Worm (Caenorhabditis elegans) whole organism, mixed stage, embryonic: ENCODE data around the gene srz-97.

ENCODE experiments used
- bed-3 ChIP-seq: fragments of 200-800 bp; sonication (Bioruptor generic); optimal IDR thresholded peaks from 3 replicates; lab custom pipeline; 2018; ENCODE audit warnings: mild to moderate bottlenecking, missing genetic modification characterization, moderate library complexity, missing compliant biosample characterization
- blmp-1 ChIP-seq: fragments of 150-350 bp; optimal IDR thresholded peaks from 2 replicates; lab custom pipeline; 2014; ENCODE audit warnings: missing biosample characterization, missing genetic modification characterization
- ceh-39 ChIP-seq: fragments of 150-350 bp; optimal IDR thresholded peaks from 2 replicates; lab custom pipeline; 2014; ENCODE audit warnings: missing biosample characterization, missing genetic modification characterization
- ceh-43 ChIP-seq: fragments of 200-800 bp; sonication (Bioruptor generic); optimal IDR thresholded peaks from 2 replicates; lab custom pipeline; 2018; ENCODE audit warnings: mild to moderate bottlenecking, missing genetic modification characterization, moderate library complexity, missing compliant biosample characterization
- ceh-83 ChIP-seq: fragments of 200-800 bp; sonication (Bioruptor generic); optimal IDR thresholded peaks from 2 replicates; lab custom pipeline; 2018; ENCODE audit warnings: mild to moderate bottlenecking, missing genetic modification characterization, missing compliant biosample characterization
- ces-1 ChIP-seq: fragments of 150-350 bp; optimal IDR thresholded peaks from 2 replicates; lab custom pipeline; 2014; ENCODE audit warnings: missing biosample characterization, missing genetic modification reagents, missing genetic modification characterization
- cnd-1 ChIP-seq: fragments of 200-800 bp; sonication (Bioruptor generic); optimal IDR thresholded peaks from 2 replicates; lab custom pipeline; 2018; ENCODE audit warnings: mild to moderate bottlenecking, missing genetic modification characterization, missing compliant biosample characterization
- drap-1 ChIP-seq: fragments of 200-800 bp; sonication (Bioruptor generic); optimal IDR thresholded peaks from 3 replicates; lab custom pipeline; 2018; ENCODE audit warnings: mild to moderate bottlenecking, missing genetic modification characterization, missing compliant biosample characterization
- elt-1 ChIP-seq: sonication (generic microtip); optimal IDR thresholded peaks from 2 replicates; lab custom pipeline; 2017; ENCODE audit warnings: missing genetic modification characterization, mild to moderate bottlenecking, missing compliant biosample characterization, antibody characterized with exemption, moderate library complexity, borderline replicate concordance; ENCODE audit not compliant: insufficient read depth
- flh-1 ChIP-seq: fragments of 200-800 bp; sonication (Bioruptor generic); optimal IDR thresholded peaks from 2 replicates; lab custom pipeline; 2018; ENCODE audit warnings: mild to moderate bottlenecking, missing genetic modification characterization, moderate library complexity, missing compliant biosample characterization
- hlh-1 ChIP-seq: fragments of 150-350 bp; optimal IDR thresholded peaks from 2 replicates; lab custom pipeline; 2014; ENCODE audit warnings: missing biosample characterization, missing genetic modification reagents, missing genetic modification characterization
- lin-13 ChIP-seq: fragments of 150-350 bp; optimal IDR thresholded peaks from 2 replicates; lab custom pipeline; 2014; ENCODE audit warnings: missing biosample characterization, missing genetic modification characterization
- lin-32 ChIP-seq: fragments of 200-800 bp; sonication (Bioruptor generic); optimal IDR thresholded peaks from 2 replicates; lab custom pipeline; 2018; ENCODE audit warnings: mild to moderate bottlenecking, missing genetic modification characterization, missing compliant biosample characterization
- mab-5 ChIP-seq: fragments of 150-350 bp; optimal IDR thresholded peaks from 2 replicates; lab custom pipeline; 2014; ENCODE audit warnings: missing biosample characterization, missing genetic modification characterization
- mls-2 ChIP-seq: sonication (generic microtip); optimal IDR thresholded peaks from 2 replicates; lab custom pipeline; 2016; ENCODE audit warnings: mild to moderate bottlenecking, missing genetic modification characterization, moderate library complexity, missing compliant biosample characterization
- nhr-12 ChIP-seq: fragments of 150-350 bp; optimal IDR thresholded peaks from 2 replicates; lab custom pipeline; 2014; ENCODE audit warnings: missing biosample characterization, missing genetic modification characterization
- nhr-2 ChIP-seq: fragments of 150-350 bp; optimal IDR thresholded peaks from 2 replicates; lab custom pipeline; 2014; ENCODE audit warnings: missing biosample characterization, missing genetic modification characterization
- nhr-237 ChIP-seq: fragments of 150-350 bp; optimal IDR thresholded peaks from 2 replicates; lab custom pipeline; 2014; ENCODE audit warnings: missing biosample characterization, missing genetic modification characterization
- nhr-28 ChIP-seq: fragments of 150-350 bp; optimal IDR thresholded peaks from 2 replicates; lab custom pipeline; 2014; ENCODE audit warnings: missing biosample characterization, missing genetic modification characterization
- nhr-76 ChIP-seq: sonication (generic microtip); optimal IDR thresholded peaks from 2 replicates; lab custom pipeline; 2017; ENCODE audit warnings: missing biosample characterization, missing genetic modification characterization
- pha-4 ChIP-seq: fragments of 150-350 bp; optimal IDR thresholded peaks from 2 replicates; lab custom pipeline; 2018; ENCODE audit warnings: missing biosample characterization, missing genetic modification reagents, missing genetic modification characterization
- sem-2 ChIP-seq: fragments of 200-800 bp; sonication (Bioruptor generic); optimal IDR thresholded peaks from 2 replicates; lab custom pipeline; 2018; ENCODE audit warnings: mild to moderate bottlenecking, missing genetic modification characterization, missing compliant biosample characterization
- snpc-4 ChIP-seq: fragments of 150-350 bp; optimal IDR thresholded peaks from 2 replicates; lab custom pipeline; 2014; ENCODE audit warnings: missing biosample characterization, missing genetic modification characterization
- tbx-8 ChIP-seq: fragments of 200-800 bp; sonication (Bioruptor generic); optimal IDR thresholded peaks from 2 replicates; lab custom pipeline; 2018; ENCODE audit warnings: mild to moderate bottlenecking, missing genetic modification characterization, moderate library complexity, missing compliant biosample characterization
- unc-120 ChIP-seq: sonication (generic microtip); optimal IDR thresholded peaks from 2 replicates; lab custom pipeline; 2017; ENCODE audit warnings: missing genetic modification characterization, missing compliant biosample characterization; ENCODE audit not compliant: poor library complexity, severe bottlenecking
- unc-39 ChIP-seq: fragments of 150-350 bp; optimal IDR thresholded peaks from 2 replicates; lab custom pipeline; 2014; ENCODE audit warnings: missing biosample characterization, missing genetic modification characterization
- zip-8 ChIP-seq: fragments of 150-350 bp; optimal IDR thresholded peaks from 2 replicates; lab custom pipeline; 2014; ENCODE audit warnings: missing biosample characterization, missing genetic modification characterization

The srz-97 gene

DNA sequence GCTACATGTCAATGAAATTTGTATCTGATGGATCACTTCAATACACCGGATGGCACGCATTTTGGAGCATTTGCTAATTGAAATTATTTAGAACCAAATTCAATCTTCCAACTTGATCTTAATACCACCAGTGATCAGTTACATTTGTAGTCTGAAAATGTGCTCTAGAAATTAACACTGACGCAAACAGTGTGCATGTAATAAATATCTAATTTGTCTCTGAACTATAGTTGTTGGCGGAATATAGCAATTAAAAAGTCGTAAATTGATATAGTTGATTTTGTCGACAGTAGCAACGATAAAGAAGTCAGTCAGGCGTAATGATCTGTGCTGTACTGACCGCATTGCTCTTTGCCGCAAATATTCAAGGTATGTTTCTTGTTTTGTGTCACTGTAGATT lies 4.2 kb upstream of the srz-97 start, which contains the start of gene clec-227:
Gene clec-227 (plus strand): TSS at position 301 of the 400 bp plus-strand sequence.
- TF ChIP-seq nhr-237 (tag; lab: Kevin White, UChicago) = no peak
- no peak for TF ChIP-seq nhr-76 (tag; lab: Kevin White, UChicago)
- no peak for TF ChIP-seq hlh-1 (tag; lab: Kevin White, UChicago)
- TF ChIP-seq tbx-8 (GFP tag; lab: Kevin White, UChicago) = no peak
- no peak for TF ChIP-seq bed-3
- TF ChIP-seq mab-5 (tag; lab: Kevin White, UChicago) = no peak
- no peak for TF ChIP-seq ceh-83 (GFP tag; lab: Kevin White, UChicago)
- no peak for TF ChIP-seq pha-4 (tag; lab: Kevin White, UChicago)
- no peak for TF ChIP-seq mls-2
- no peak for TF ChIP-seq flh-1 (GFP tag; lab: Kevin White, UChicago)
- no peak for TF ChIP-seq ces-1 (GFP tag; lab: Kevin White, UChicago)
- TF ChIP-seq nhr-12 (tag; lab: Kevin White, UChicago) = no peak
- no peak for TF ChIP-seq lin-13 (tag; lab: Kevin White, UChicago)
- TF ChIP-seq snpc-4 (tag; lab: Kevin White, UChicago) = no peak
- TF ChIP-seq ceh-43 = no peak
- no peak for TF ChIP-seq nhr-28 (tag; lab: Kevin White, UChicago)
- no peak for TF ChIP-seq cnd-1 (tag; lab: Kevin White, UChicago)
- TF ChIP-seq nhr-2 (tag; lab: Kevin White, UChicago) = no peak
- no peak for TF ChIP-seq unc-120
- TF ChIP-seq sem-2 = no peak

DNA sequence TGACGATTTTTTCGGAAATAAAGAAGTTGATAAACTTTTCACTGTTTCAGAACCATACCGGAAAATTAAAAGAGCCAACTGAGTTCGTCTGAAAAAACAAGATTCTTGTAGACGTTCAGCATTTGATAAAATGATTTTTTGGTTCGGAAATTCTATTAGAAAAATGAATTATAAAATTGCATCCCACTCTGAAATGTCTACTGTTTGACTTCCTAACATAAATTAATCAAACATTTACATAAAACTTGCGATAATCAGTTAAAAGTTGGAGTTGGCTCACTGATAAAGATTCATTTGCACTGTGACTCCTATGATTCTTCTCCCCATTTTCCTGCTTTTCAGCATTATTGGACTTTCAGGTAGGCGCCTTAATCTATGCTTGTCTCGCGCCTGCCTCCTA lies 885 bp upstream of the srz-97 start, which contains the start of gene clec-57:
Gene clec-57 (plus strand): TSS at position 301 of the 400 bp plus-strand sequence.
- TF ChIP-seq pha-4 (tag; lab: Kevin White, UChicago) (no peak), mls-2 (no peak), ceh-39 (no peak), snpc-4 (tag; lab: Kevin White, UChicago) (no peak), flh-1 (GFP tag; lab: Kevin White, UChicago) (no peak), nhr-237 (tag; lab: Kevin White, UChicago) (no peak), unc-39 (tag; lab: Kevin White, UChicago) (no peak)

DNA sequence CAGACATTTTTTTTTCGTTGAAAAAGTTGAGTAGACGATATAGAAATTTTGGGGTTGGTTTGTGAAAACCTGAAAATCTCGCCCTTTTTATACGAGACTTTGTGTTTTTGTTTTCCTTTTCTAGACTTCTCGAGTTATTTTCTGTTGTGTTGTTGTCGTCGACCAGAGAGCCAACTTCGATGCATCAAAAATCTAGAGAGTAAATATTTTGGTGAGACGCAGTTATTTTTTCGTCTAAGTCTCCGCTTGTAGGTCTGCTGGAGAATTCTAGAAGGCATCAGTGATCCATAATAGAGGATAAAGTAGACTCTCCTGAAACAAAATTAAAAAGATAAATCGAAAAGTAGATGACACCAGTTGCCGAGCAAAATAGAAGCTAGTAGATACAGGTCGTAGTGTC lies 3.7 kb downstream of the srz-97 start, which contains the start of gene F08H9.4:
Gene F08H9.4 (minus strand): TSS at position 61 of the 400 bp plus-strand sequence.
- no peak for TF ChIP-seq mab-5 (tag; lab: Kevin White, UChicago)
- TF ChIP-seq drap-1 = no peak
- TF ChIP-seq cnd-1 (tag; lab: Kevin White, UChicago) = no peak
- TF ChIP-seq hlh-1 (tag; lab: Kevin White, UChicago) = no peak
- TF ChIP-seq pha-4 (tag; lab: Kevin White, UChicago) = no peak
- no peak for TF ChIP-seq nhr-12 (tag; lab: Kevin White, UChicago)
- TF ChIP-seq blmp-1 (tag; lab: Kevin White, UChicago) = no peak
- TF ChIP-seq ceh-39 = no peak
- TF ChIP-seq lin-32 (GFP tag; lab: Kevin White, UChicago) = no peak
- TF ChIP-seq, all 35 proteins: peak for 0

DNA sequence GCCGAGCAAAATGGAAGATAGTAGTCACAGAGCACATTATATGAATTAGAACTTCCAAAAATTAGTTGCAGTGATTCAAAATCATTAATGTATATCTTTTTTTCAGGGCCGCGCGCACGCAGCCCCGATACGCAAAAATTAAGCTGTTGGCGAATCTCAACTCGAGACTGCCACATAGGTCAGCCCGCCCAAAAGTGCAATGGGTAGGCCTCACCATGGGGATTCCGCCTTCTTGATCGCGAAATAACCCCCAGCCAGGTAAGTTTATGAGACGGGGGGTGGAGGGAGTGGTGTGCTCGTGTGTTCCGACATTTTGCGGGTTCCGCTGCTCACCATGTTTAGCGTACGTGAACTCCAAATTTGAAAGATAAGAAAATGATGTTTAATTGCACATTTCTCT lies 5.0 kb downstream of the srz-97 start, which contains the start of gene F08H9.3:
Gene F08H9.3 (minus strand): TSS at position 252 of the 400 bp plus-strand sequence.
- TF ChIP-seq drap-1 (peak; percentile 14), cnd-1 (tag; lab: Kevin White, UChicago) (peak; percentile 7)

DNA sequence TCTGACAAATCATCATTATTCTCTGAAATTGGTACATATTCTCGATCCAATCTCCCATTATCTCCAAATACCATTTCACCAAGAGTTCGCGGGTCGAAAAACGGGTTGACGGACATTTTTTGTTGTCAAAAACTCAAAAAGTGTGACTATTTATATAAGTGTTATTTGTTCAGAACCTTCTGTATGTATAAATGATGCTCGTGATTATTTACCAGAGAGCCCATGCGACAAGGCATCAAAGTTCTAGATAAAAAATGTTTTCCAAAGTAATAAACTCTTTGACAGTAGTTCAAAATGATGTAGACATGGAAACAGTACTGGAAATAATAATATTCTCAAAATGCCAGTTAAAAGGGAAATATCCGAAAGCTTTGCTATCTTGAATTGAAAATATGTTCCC lies 5.4 kb downstream of the srz-97 start:
- TF ChIP-seq bed-3 (no peak), sem-2 (no peak), mab-5 (tag; lab: Kevin White, UChicago) (no peak), lin-13 (tag; lab: Kevin White, UChicago) (no peak), ceh-43 (no peak), elt-1 (no peak), lin-32 (GFP tag; lab: Kevin White, UChicago) (no peak), ceh-83 (GFP tag; lab: Kevin White, UChicago) (no peak), unc-39 (tag; lab: Kevin White, UChicago) (no peak), blmp-1 (tag; lab: Kevin White, UChicago) (no peak), zip-8 (tag; lab: Kevin White, UChicago) (no peak), snpc-4 (tag; lab: Kevin White, UChicago) (no peak)

DNA sequence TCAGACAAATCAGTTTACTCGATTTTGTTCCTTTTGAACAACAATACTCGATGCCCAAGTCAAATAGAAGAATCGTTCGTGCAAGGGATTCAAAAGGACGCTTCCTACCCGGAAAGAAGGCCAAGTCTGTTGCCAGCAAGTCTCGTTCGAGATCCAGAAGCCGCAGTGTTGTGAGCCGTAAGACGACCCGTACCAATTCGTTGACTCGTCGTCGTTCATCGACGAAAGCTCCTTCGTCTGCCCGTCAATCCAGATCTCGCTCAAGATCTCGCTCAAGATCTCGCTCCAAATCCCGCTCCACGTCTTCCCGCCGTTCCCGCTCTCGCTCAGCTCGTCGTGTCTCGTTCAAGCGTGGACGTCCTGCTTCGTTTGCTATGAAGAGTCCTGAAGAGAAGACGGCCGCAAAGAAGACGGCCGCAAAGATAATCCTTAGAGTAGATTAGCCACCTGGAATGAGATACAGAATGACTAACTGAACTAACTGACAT lies 7.4 kb downstream of the srz-97 start, which contains the start of gene F08H9.2:
Gene F08H9.2 (plus strand): TSS at position 51 of the 488 bp plus-strand sequence.
- no peak for TF ChIP-seq unc-39 (tag; lab: Kevin White, UChicago)
- no peak for TF ChIP-seq zip-8 (tag; lab: Kevin White, UChicago)
- TF ChIP-seq lin-32 (GFP tag; lab: Kevin White, UChicago) = no peak
- no peak for TF ChIP-seq flh-1 (GFP tag; lab: Kevin White, UChicago)
- TF ChIP-seq bed-3 = no peak
- TF ChIP-seq nhr-2 (tag; lab: Kevin White, UChicago) = no peak
- no peak for TF ChIP-seq mls-2
